Worm (Caenorhabditis elegans) whole organism, young adult: ENCODE measurements around the gene nhr-236.

ENCODE experiments used
- F33H1.4 ChIP-seq: fragments of 200-800 bp; sonication (Bioruptor generic); IDR thresholded peaks from 2 replicates; pipeline ENCODE4 v1.3.6; 2022; ENCODE audit warnings: missing genetic modification reagents, missing genetic modification characterization, missing compliant biosample characterization
- efl-1 ChIP-seq: fragments of 150-350 bp; optimal IDR thresholded peaks from 2 replicates; lab custom pipeline; 2014; ENCODE audit warnings: missing biosample characterization, missing genetic modification reagents, missing genetic modification characterization
- him-1 ChIP-seq: sonication (generic microtip); optimal IDR thresholded peaks from 2 replicates; lab custom pipeline; 2016; ENCODE audit warnings: missing genotype, missing genetic modification reagents, missing genetic modification characterization, missing compliant biosample characterization
- let-526 ChIP-seq: fragments of 200-800 bp; sonication (Bioruptor generic); IDR thresholded peaks from 2 replicates; pipeline ENCODE4 v1.3.6; 2022; ENCODE audit warnings: missing genetic modification reagents, missing genetic modification characterization, missing compliant biosample characterization
- nfya-2 ChIP-seq: fragments of 200-800 bp; sonication (Bioruptor generic); IDR thresholded peaks from 2 replicates; pipeline ENCODE4 v1.3.6; 2022; ENCODE audit warnings: missing genetic modification reagents, missing genetic modification characterization, missing compliant biosample characterization

DNA sequence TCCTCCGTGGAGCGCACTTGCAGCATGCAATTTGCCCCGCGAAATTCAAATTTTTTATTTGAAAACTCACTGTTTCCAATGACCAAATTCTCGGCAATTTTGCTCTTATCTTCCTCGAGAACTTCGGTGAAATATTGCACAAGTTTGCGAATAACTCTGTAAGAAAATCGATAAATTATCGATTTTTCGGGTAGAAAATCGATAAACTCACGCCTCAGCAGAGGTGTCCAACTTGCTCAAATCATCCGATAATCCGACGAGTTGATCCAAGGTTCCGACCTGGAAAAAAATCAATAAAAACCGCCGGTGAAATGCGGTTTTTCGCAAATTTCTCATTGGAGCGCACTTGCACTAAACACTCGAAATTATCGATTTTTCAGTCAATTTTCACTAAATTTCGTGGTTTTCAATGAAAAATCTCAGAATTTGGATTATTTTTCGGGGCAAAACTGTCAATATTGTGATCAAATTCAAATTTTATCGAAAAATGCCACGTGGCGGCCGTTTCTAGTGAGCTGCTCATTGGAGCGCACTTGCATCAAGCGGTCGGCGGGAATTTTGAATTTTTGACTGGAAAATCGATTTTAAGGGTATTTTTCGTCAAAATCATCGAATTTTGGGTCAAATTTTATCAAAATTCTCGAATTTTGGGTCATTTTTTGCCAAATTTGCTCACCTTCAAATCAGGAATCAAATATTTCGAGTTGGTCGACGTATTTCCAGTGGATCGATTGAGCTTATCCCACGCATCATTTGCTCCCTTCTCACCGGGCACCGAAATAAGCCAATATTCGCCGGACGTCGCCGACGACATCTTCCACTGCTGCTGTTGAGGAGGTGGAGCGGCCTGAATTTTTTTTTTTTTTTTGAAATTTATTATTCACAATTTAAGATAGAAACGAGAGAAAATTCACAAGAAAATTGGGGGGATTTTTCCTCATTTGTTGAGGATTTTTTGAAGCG, 15.4 kb downstream of the nhr-236 start, which contains the start of gene vha-11:
- TF ChIP-seq F33H1.4 (GFP tag; lab: Robert Waterston, UW), result no peak
- TF ChIP-seq nfya-2 (GFP tag; lab: Robert Waterston, UW), result no peak
- no peak for TF ChIP-seq him-1 (tag; lab: Kevin White, UChicago)
- TF ChIP-seq efl-1 (GFP tag; lab: Kevin White, UChicago), result no peak
- no peak for TF ChIP-seq let-526 (GFP tag; lab: Robert Waterston, UW)
